Worm (Caenorhabditis elegans): ENCODE results near the gene C35B8.3.

DNA sequence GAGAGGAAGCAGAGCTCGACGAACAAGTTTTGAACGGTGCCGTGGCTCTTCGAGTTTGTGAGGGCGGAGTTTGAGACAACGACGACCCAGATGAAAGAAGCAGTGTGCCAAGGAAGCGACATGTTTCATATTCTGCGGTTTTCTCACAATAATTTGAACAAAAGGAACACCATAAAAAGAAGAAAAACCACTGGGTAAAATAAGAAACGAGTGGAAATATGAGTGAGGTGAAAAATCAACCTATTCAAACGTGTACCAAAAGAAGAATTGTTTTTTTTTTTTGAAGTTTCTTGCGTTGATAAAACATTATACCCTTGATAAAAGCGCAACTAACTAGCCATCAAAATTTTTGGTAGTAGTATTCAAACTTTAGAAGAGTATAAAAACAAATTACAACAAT lies 28.4 kb downstream of the C35B8.3 start, which contains the start of gene lgc-4:
- TF ChIP-seq nhr-12 (tag; optimal IDR thresholded peaks at IDR 0.05): no peak
- TF ChIP-seq R02D3.7 (tag; optimal IDR thresholded peaks at IDR 0.05): no peak
- TF ChIP-seq ceh-16 (tag; optimal IDR thresholded peaks at IDR 0.05): no peak
- TF ChIP-seq elt-1 (tag; optimal IDR thresholded peaks at IDR 0.05): no peak
- TF ChIP-seq nhr-25 (tag; optimal IDR thresholded peaks at IDR 0.05): no peak
- TF ChIP-seq skn-1 (tag; optimal IDR thresholded peaks at IDR 0.05): no peak
- no peak for TF ChIP-seq nhr-6 (tag; optimal IDR thresholded peaks at IDR 0.05)

Measured in whole organism, L2 larva.